Worm (Caenorhabditis elegans): Measurements from ENCODE around the gene F46F5.1.

DNA sequence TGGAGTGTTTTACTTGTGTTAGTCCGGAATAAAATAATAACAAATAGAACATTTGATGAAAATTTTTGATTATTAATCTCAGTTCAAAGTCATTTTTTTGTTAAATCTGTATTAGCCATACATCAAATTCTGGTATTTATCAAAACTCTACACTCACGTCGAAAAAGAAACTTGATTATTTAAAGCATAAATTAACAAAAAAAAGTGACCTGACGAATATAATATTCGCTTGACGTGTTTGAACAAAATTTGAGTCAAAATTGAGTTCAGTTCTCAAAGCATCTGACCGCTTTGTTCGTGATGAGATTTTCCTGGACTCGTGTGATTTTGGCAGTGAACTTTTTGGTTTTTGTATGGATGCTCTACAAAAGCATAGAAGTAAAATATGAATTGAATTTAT lies 31.8 kb upstream of the F46F5.1 start, which contains the start of gene F46F5.10:
- TF ChIP-seq dao-5 (tag; optimal IDR thresholded peaks at IDR 0.05) = no peak
- TF ChIP-seq him-1 (tag; optimal IDR thresholded peaks at IDR 0.05) = no peak
- no peak for TF ChIP-seq W03F9.2 (tag; optimal IDR thresholded peaks at IDR 0.05)
